Worm (Caenorhabditis elegans): ENCODE data around the gene clc-11.

The clc-11 gene

DNA sequence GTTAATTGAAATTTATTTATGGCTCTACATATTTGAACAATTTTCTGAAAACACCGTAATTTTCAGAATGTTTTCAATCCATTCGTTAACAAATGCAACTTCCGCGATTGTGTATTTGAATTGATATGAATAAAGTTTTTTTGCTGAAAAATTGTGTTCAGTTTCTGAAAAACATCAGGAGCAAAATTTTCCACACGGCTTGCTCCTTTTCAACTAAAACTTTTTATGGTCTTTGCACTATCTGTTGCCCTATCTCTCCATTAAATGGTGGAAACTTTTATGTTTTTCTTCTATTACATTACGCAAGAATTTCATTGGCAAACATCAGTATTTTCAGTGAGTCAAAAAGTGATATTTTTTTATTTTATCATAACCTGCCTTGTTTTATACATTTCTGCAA is 9.4 kb upstream of the clc-11 start, which contains the start of gene F10A3.4:
F10A3.4 (plus strand) TSS at position 301 of the 400 bp plus-strand sequence.
- TF ChIP-seq nfya-1 (tag; optimal IDR thresholded peaks at IDR 0.05) (no peak), lin-11 (tag; optimal IDR thresholded peaks at IDR 0.05) (no peak), hlh-6 (tag; optimal IDR thresholded peaks at IDR 0.05) (no peak), fax-1 (tag; optimal IDR thresholded peaks at IDR 0.05) (no peak), hlh-15 (tag; optimal IDR thresholded peaks at IDR 0.05) (no peak), elt-2 (tag; optimal IDR thresholded peaks at IDR 0.05) (no peak)

ce11 chrV:16145009-16145408 is 5.6 kb upstream of the clc-11 start:
- TF ChIP-seq nhr-232 (tag; optimal IDR thresholded peaks at IDR 0.05) (no peak), rnt-1 (tag; optimal IDR thresholded peaks at IDR 0.05) (no peak), T23F11.4 (GFP tag; optimal IDR thresholded peaks at IDR 0.05) (no peak), ceh-34 (tag; optimal IDR thresholded peaks at IDR 0.05) (no peak), nfya-1 (tag; optimal IDR thresholded peaks at IDR 0.05) (no peak), elt-2 (tag; optimal IDR thresholded peaks at IDR 0.05) (no peak), hlh-15 (tag; optimal IDR thresholded peaks at IDR 0.05) (no peak), ceh-30 (tag; optimal IDR thresholded peaks at IDR 0.05) (no peak), hlh-8 (tag; optimal IDR thresholded peaks at IDR 0.05) (no peak), ceh-18 (tag; optimal IDR thresholded peaks at IDR 0.05) (no peak), npax-4 (tag; optimal IDR thresholded peaks at IDR 0.05) (no peak), lin-11 (tag; optimal IDR thresholded peaks at IDR 0.05) (no peak)

ce11 chrV:16143066-16143581 is 3.7 kb upstream of the clc-11 start, which contains the start of gene fbxa-88:
Gene fbxa-88 (minus strand): TSS chrV:16143116.
- TF ChIP-seq ceh-19 (GFP tag; optimal IDR thresholded peaks at IDR 0.05), result no peak
- TF ChIP-seq ahr-1 (tag; optimal IDR thresholded peaks at IDR 0.05), result no peak
- no peak for TF ChIP-seq mec-3 (tag; optimal IDR thresholded peaks at IDR 0.05; ENCODE audit: borderline replicate concordance)
- no peak for TF ChIP-seq hlh-8 (tag; optimal IDR thresholded peaks at IDR 0.05)
- TF ChIP-seq ceh-24 (tag; optimal IDR thresholded peaks at IDR 0.05), result no peak
- no peak for TF ChIP-seq dmd-4 (tag; optimal IDR thresholded peaks at IDR 0.05; ENCODE audit: borderline replicate concordance)
- no peak for TF ChIP-seq tbx-2 (tag; optimal IDR thresholded peaks at IDR 0.05)
- no peak for TF ChIP-seq C08G9.2 (tag; optimal IDR thresholded peaks at IDR 0.05)
- no peak for TF ChIP-seq pax-1 (tag; optimal IDR thresholded peaks at IDR 0.05)
- no peak for TF ChIP-seq odd-2 (tag; optimal IDR thresholded peaks at IDR 0.05)
- TF ChIP-seq ama-1 (optimal IDR thresholded peaks at IDR 0.05), result no peak
- TF ChIP-seq unc-86 (tag; optimal IDR thresholded peaks at IDR 0.05), result no peak
- TF ChIP-seq C38D4.7 (GFP tag; optimal IDR thresholded peaks at IDR 0.05), result no peak
- no peak for TF ChIP-seq unc-42 (tag; optimal IDR thresholded peaks at IDR 0.05)
- no peak for TF ChIP-seq ceh-9 (tag; optimal IDR thresholded peaks at IDR 0.05)
- TF ChIP-seq K09A11.1 (tag; optimal IDR thresholded peaks at IDR 0.05; ENCODE audit: insufficient read depth), result no peak
- no peak for TF ChIP-seq fax-1 (tag; optimal IDR thresholded peaks at IDR 0.05)
- no peak for TF ChIP-seq gmeb-2 (tag; optimal IDR thresholded peaks at IDR 0.05)
- no peak for TF ChIP-seq dve-1 (tag; optimal IDR thresholded peaks at IDR 0.05)
- no peak for TF ChIP-seq ceh-22 (tag; optimal IDR thresholded peaks at IDR 0.05)

DNA sequence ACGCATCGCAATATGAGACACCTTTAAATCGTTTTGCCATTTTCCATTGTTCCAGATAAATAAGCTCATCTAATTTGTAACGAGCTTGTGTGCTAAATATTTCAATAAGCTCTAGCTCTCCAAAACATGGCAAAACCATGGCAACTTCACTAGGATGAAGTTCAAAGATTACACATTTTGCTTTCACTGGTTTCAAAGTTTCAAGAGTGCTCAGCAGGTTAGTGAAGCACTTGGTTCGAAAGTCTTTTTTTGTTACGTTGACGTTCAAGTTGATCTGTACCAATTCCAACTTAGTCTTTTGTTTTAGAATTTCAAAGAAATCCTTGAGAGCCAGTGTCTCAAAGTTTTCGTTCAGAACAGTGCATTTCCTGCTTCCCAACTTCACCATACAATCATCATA is 2.9 kb upstream of the clc-11 start, which contains the start of gene fbxa-18:
fbxa-18 (plus strand) TSS at position 301 of the 400 bp plus-strand sequence.
- TF ChIP-seq ceh-48 (tag; optimal IDR thresholded peaks at IDR 0.05) (no peak), ttx-3 (tag; optimal IDR thresholded peaks at IDR 0.05) (no peak), hlh-6 (tag; optimal IDR thresholded peaks at IDR 0.05) (no peak), dmd-4 (tag; optimal IDR thresholded peaks at IDR 0.05; ENCODE audit: borderline replicate concordance) (no peak), dve-1 (tag; optimal IDR thresholded peaks at IDR 0.05) (no peak), rnt-1 (tag; optimal IDR thresholded peaks at IDR 0.05) (no peak), unc-3 (GFP tag; conservative IDR thresholded peaks at IDR 0.05) (no peak), unc-3 (tag; optimal IDR thresholded peaks at IDR 0.05) (no peak)

Measured in whole organism, late embryonic.